Fruit fly (Drosophila melanogaster): ENCODE data around the gene TyrR.

Gene TyrR

DNA sequence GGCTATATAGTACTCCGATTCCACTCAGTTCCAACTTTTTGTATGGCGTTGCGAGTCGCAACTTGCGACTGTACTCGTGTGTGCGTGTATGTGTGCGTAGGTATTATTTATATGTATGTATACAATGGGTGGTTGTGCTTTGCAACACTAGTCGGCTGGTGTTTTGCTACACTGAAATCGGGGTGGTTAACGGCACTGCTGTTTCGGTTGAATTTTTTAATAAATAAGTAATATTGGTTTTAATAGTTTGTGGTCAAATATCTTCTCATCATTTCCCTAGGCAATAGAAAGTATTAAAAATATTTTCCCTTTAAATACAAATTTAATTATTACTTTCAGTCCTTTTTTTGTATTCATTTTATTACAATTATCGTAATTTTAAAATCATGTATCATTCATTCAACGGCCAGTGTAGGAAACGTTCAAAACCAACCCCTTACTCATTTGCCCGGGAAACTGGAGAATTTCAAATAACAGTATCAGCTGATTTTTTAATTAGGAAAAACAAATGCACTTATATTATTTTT, 35.3 kb upstream of the TyrR start, which contains the start of gene CG7379 (continued):
- TF ChIP-seq kni (GFP tag; optimal IDR thresholded peaks at IDR 0.05) = peak; percentile 79
- peak; percentile 37; the same call in 1 of the 2 replicates for TF ChIP-seq CG1024 (GFP tag; IDR thresholded peaks at IDR 0.05)
- peak; percentile 77 for TF ChIP-seq CG12104 (GFP tag; optimal IDR thresholded peaks at IDR 0.05)
- peak; percentile 88 for TF ChIP-seq pho (GFP tag; optimal IDR thresholded peaks at IDR 0.05)
- peak; percentile 70 for TF ChIP-seq ewg (GFP tag; optimal IDR thresholded peaks at IDR 0.05)
- peak; percentile 70 for TF ChIP-seq D19B (GFP tag; optimal IDR thresholded peaks at IDR 0.05)
- TF ChIP-seq CG13123 (GFP tag; optimal IDR thresholded peaks at IDR 0.05) = peak; percentile 51
- no peak for TF ChIP-seq h (optimal IDR thresholded peaks at IDR 0.05)
- TF ChIP-seq row (GFP tag; IDR thresholded peaks at IDR 0.05) = peak; percentile 69
- peak; percentile 48 for TF ChIP-seq hkb (optimal IDR thresholded peaks at IDR 0.05)
- TF ChIP-seq hkb (GFP tag; IDR thresholded peaks at IDR 0.05) = peak; percentile 54
- TF ChIP-seq CG30403 (GFP tag; optimal IDR thresholded peaks at IDR 0.05) = peak; percentile 90
- TF ChIP-seq CG2116 (GFP tag; optimal IDR thresholded peaks at IDR 0.05) = peak; percentile 70
- TF ChIP-seq Fer3 (tag; optimal IDR thresholded peaks at IDR 0.05) = peak; percentile 67
- no peak for TF ChIP-seq usp (GFP tag; optimal IDR thresholded peaks at IDR 0.05)

DNA sequence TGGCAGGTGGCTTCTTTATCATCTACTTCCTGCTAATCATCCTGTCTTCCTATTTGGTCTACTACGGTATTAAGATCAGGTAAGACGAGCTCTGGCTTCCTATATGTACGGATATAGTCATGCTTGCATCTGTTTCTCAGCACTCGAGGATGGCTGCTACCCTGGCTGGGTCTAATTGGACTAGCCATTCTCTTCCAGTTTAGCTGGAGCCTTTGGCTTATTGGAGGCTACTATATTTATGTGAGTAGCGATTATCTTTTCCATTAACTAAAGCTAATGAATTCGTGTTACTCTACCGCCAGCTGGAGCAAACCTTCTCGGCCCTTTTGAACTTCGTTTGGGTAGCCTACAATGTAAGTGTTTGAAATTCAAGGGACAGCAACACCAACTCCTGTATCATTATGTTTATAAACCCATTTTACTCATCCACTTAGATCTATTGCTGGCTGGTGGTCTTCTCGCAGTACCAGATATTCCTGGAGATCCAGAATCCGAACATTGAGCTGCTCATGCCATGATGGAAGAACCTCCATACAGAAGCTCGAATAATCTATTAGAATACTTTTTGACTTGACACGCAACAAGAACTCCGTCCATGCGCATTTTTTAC, 32.7 kb upstream of the TyrR start:
- TF ChIP-seq insv (GFP tag; optimal IDR thresholded peaks at IDR 0.05) (peak in 1 of 2 experiments; percentile 89), Med (GFP tag) (peak; percentile 53), Elba2 (GFP tag; optimal IDR thresholded peaks at IDR 0.05) (peak; percentile 63), vfl (GFP tag; optimal IDR thresholded peaks at IDR 0.05) (no peak), ab (GFP tag; optimal IDR thresholded peaks at IDR 0.05) (no peak)

DNA sequence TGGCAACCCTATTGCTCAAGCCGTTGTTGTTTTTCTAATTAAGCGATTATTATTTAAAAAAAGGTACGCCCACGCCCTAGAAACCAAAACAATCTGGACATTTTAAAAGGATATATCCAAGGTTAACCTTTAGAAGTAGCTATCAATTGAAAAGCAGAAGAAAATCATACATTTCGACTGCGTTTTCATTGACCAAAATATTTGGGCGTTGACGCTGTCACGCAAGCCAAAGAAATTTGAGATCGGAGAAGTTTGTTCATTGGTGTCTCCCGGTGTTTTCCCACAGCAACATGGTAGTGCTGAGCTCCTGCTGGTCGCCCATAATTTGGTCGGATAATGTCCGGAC, 32.1 kb upstream of the TyrR start, which contains the start of gene pasi1:
Gene pasi1 (plus strand): TSS at position 1 of the 346 bp plus-strand sequence.
- TF ChIP-seq HmgZ (tag; optimal IDR thresholded peaks at IDR 0.05) = no peak
- no peak for TF ChIP-seq cato (GFP tag; optimal IDR thresholded peaks at IDR 0.05; ENCODE audit: borderline replicate concordance)
- no peak for TF ChIP-seq gsb-n (tag; optimal IDR thresholded peaks at IDR 0.05)
- no peak for TF ChIP-seq Taf1 (GFP tag; IDR thresholded peaks at IDR 0.05)
- TF ChIP-seq mirr (GFP tag; optimal IDR thresholded peaks at IDR 0.05) = no peak
- no peak; the same call in 1 of the 2 replicates for TF ChIP-seq bbx (GFP tag; IDR thresholded peaks at IDR 0.05; ENCODE audit: partially characterized antibody)
- no peak for TF ChIP-seq lov (optimal IDR thresholded peaks at IDR 0.05)
- no peak for TF ChIP-seq lov (GFP tag; IDR thresholded peaks at IDR 0.05)
- TF ChIP-seq E2f1 (GFP tag; IDR thresholded peaks at IDR 0.05) = no peak
- TF ChIP-seq CG1792 (GFP tag; optimal IDR thresholded peaks at IDR 0.05) = no peak
- TF ChIP-seq ham (GFP tag; IDR thresholded peaks at IDR 0.05) = no peak
- TF ChIP-seq Lpt (GFP tag; optimal IDR thresholded peaks at IDR 0.05) = no peak
- no peak for TF ChIP-seq GATAe (GFP tag; conservative IDR thresholded peaks at IDR 0.05)
- no peak for TF ChIP-seq caup (GFP tag; optimal IDR thresholded peaks at IDR 0.05; ENCODE audit: severe bottlenecking)
- TF ChIP-seq Ets97D (GFP tag; optimal IDR thresholded peaks at IDR 0.05) = no peak
- no peak for TF ChIP-seq Dip3 (GFP tag; optimal IDR thresholded peaks at IDR 0.05)
- TF ChIP-seq CG4282 (GFP tag; optimal IDR thresholded peaks at IDR 0.05) = no peak
- TF ChIP-seq run (tag; optimal IDR thresholded peaks at IDR 0.05) = no peak
- TF ChIP-seq Ada2b (GFP tag; IDR thresholded peaks at IDR 0.05) = no peak
- TF ChIP-seq CG7372 (GFP tag; IDR thresholded peaks at IDR 0.05) = no peak
- TF ChIP-seq sisA (GFP tag; IDR thresholded peaks at IDR 0.05) = no peak
- TF ChIP-seq CG8478 (optimal IDR thresholded peaks at IDR 0.05) = no peak
- no peak for TF ChIP-seq CG12155 (GFP tag; optimal IDR thresholded peaks at IDR 0.05)
- TF ChIP-seq Hmx (GFP tag; optimal IDR thresholded peaks at IDR 0.05) = no peak
- TF ChIP-seq CG1233 (GFP tag; optimal IDR thresholded peaks at IDR 0.05) = no peak
- TF ChIP-seq Fer3 (tag; optimal IDR thresholded peaks at IDR 0.05) = no peak
- TF ChIP-seq YL-1 (GFP tag; optimal IDR thresholded peaks at IDR 0.05) = peak; percentile 8
- no peak for TF ChIP-seq Xrp1 (GFP tag; IDR thresholded peaks at IDR 0.05)
- no peak for TF ChIP-seq CG3726 (GFP tag; IDR thresholded peaks at IDR 0.05)
- no peak for TF ChIP-seq repo (GFP tag; optimal IDR thresholded peaks at IDR 0.05)
- peak; percentile 73 for TF ChIP-seq MESR4 (GFP tag; optimal IDR thresholded peaks at IDR 0.05)
- no peak for TF ChIP-seq fru (optimal IDR thresholded peaks at IDR 0.05)

Measured in whole organism, embryonic.